Fruit fly (Drosophila melanogaster) whole organism, embryonic: ENCODE measurements around the gene pod1.
A peak's percentile ranks its signal among the peaks of the same experiment; 100 is the strongest.

Experiments used
- Asciz ChIP-seq: fragments of 200-800 bp; sonication (Bioruptor generic); optimal IDR thresholded peaks from 2 replicates; lab custom pipeline; 2017; ENCODE audit warnings: missing biosample characterization, mild to moderate bottlenecking, missing genetic modification characterization, missing genetic modification reagents
- Atf-2 ChIP-seq: fragments of 200-800 bp; sonication (Bioruptor generic); optimal IDR thresholded peaks from 2 replicates; lab custom pipeline; 2016; ENCODE audit warnings: missing biosample characterization, missing genetic modification characterization
- CG11247 ChIP-seq: fragments of 200-800 bp; sonication (Bioruptor generic); IDR thresholded peaks from 2 replicates; pipeline ENCODE4 v1.3.6; 2022; ENCODE audit warnings: missing biosample characterization, missing genetic modification characterization
- CG12659 ChIP-seq: fragments of 200-800 bp; sonication (Bioruptor generic); optimal IDR thresholded peaks from 3 replicates; lab custom pipeline; 2017; ENCODE audit warnings: mild to moderate bottlenecking, missing biosample characterization, missing genetic modification reagents, missing genetic modification characterization
- CG13123 ChIP-seq: fragments of 200-800 bp; sonication (Bioruptor generic); optimal IDR thresholded peaks from 2 replicates; lab custom pipeline; 2016; ENCODE audit warnings: missing biosample characterization, missing genetic modification characterization
- CG14014 ChIP-seq: fragments of 200-800 bp; sonication (Bioruptor generic); IDR thresholded peaks from 2 replicates; pipeline ENCODE4 v1.3.6; 2022; ENCODE audit warnings: missing biosample characterization, missing genetic modification characterization
- CG17359 ChIP-seq: fragments of 200-800 bp; sonication (Bioruptor generic); optimal IDR thresholded peaks from 3 replicates; lab custom pipeline; 2018; ENCODE audit warnings: missing biosample characterization, mild to moderate bottlenecking, missing genetic modification characterization, moderate library complexity
- CG18262 ChIP-seq: fragments of 200-800 bp; optimal IDR thresholded peaks from 3 replicates; lab custom pipeline; 2019; ENCODE audit warnings: missing biosample characterization, mild to moderate bottlenecking, missing genetic modification characterization, moderate library complexity
- CG2199 ChIP-seq: fragments of 200-800 bp; sonication (Bioruptor generic); IDR thresholded peaks from 3 replicates; pipeline ENCODE4 v1.3.6; 2022; ENCODE audit warnings: missing biosample characterization, missing genetic modification characterization
- CG30431 ChIP-seq: fragments of 200-800 bp; sonication (Bioruptor generic); optimal IDR thresholded peaks from 2 replicates; lab custom pipeline; 2017; ENCODE audit warnings: missing biosample characterization, missing genetic modification characterization
- CG3407 ChIP-seq: fragments of 200-800 bp; sonication (Bioruptor generic); optimal IDR thresholded peaks from 2 replicates; lab custom pipeline; 2018; ENCODE audit warnings: missing biosample characterization, mild to moderate bottlenecking, missing genetic modification characterization
- CG3995 ChIP-seq: fragments of 200-800 bp; sonication (Bioruptor generic); optimal IDR thresholded peaks from 3 replicates; lab custom pipeline; 2016; ENCODE audit warnings: missing biosample characterization, missing genetic modification characterization
- CG43689 ChIP-seq: fragments of 200-800 bp; sonication (Bioruptor generic); IDR thresholded peaks from 2 replicates; pipeline ENCODE4 v1.3.6; 2022; ENCODE audit warnings: missing biosample characterization, missing genetic modification characterization
- CG5245 ChIP-seq: fragments of 200-800 bp; sonication (Bioruptor generic); optimal IDR thresholded peaks from 3 replicates; lab custom pipeline; 2016; ENCODE audit warnings: missing biosample characterization, missing genetic modification characterization
- CG6175 ChIP-seq: fragments of 200-800 bp; sonication (Bioruptor generic); IDR thresholded peaks from 3 replicates; pipeline ENCODE4 v1.3.6; 2022; ENCODE audit warnings: missing biosample characterization, missing genetic modification characterization
- CG6272 ChIP-seq: fragments of 200-800 bp; sonication (Bioruptor generic); IDR thresholded peaks from 2 replicates; pipeline ENCODE4 v1.3.6; 2022; ENCODE audit warnings: missing biosample characterization, missing genetic modification characterization
- CG9437 ChIP-seq: fragments of 200-800 bp; sonication (Bioruptor generic); optimal IDR thresholded peaks from 2 replicates; lab custom pipeline; 2018; ENCODE audit warnings: missing biosample characterization, mild to moderate bottlenecking, missing genetic modification characterization
- CG9876 ChIP-seq: fragments of 200-800 bp; sonication (Bioruptor generic); optimal IDR thresholded peaks from 2 replicates; lab custom pipeline; 2016; ENCODE audit warnings: missing biosample characterization, missing genetic modification characterization
- CG9932 ChIP-seq: fragments of 200-800 bp; sonication (Bioruptor generic); IDR thresholded peaks from 2 replicates; pipeline ENCODE4 v1.3.6; 2022; ENCODE audit warnings: missing biosample characterization, missing genetic modification characterization
- Chrac-16 ChIP-seq: fragments of 200-800 bp; sonication (Bioruptor generic); optimal IDR thresholded peaks from 3 replicates; lab custom pipeline; 2016; ENCODE audit warnings: missing biosample characterization, missing genetic modification characterization
- Deaf1 ChIP-seq: fragments of 200-800 bp; optimal IDR thresholded peaks from 3 replicates; lab custom pipeline; 2019; ENCODE audit warnings: missing biosample characterization, mild to moderate bottlenecking, missing genetic modification characterization, moderate library complexity
- Drgx ChIP-seq: fragments of 200-800 bp; sonication (Bioruptor generic); IDR thresholded peaks from 2 replicates; pipeline ENCODE4 v1.3.6; 2022; ENCODE audit warnings: missing biosample characterization, missing genetic modification characterization
- Hmx ChIP-seq: fragments of 200-800 bp; sonication (Bioruptor generic); optimal IDR thresholded peaks from 2 replicates; lab custom pipeline; 2016; ENCODE audit warnings: missing biosample characterization, missing genetic modification characterization
- Hr39 ChIP-seq: fragments of >200 bp; optimal IDR thresholded peaks from 2 replicates; lab custom pipeline; 2017
- Lim3 ChIP-seq: fragments of 200-800 bp; sonication (Bioruptor generic); IDR thresholded peaks from 2 replicates; pipeline ENCODE4 v1.3.6; 2022; ENCODE audit warnings: missing biosample characterization, missing genetic modification characterization
- Max ChIP-seq: fragments of 200-800 bp; sonication (Bioruptor generic); optimal IDR thresholded peaks from 2 replicates; lab custom pipeline; 2016; ENCODE audit warnings: missing biosample characterization, mild to moderate bottlenecking, missing genetic modification characterization
- NFAT ChIP-seq: fragments of 200-800 bp; sonication (Bioruptor generic); IDR thresholded peaks from 2 replicates; pipeline ENCODE4 v1.3.6; 2022; ENCODE audit warnings: missing biosample characterization, missing genetic modification characterization
- Nf-YB ChIP-seq: fragments of 200-800 bp; sonication (Bioruptor generic); optimal IDR thresholded peaks from 3 replicates; lab custom pipeline; 2019; ENCODE audit warnings: missing biosample characterization, mild to moderate bottlenecking, missing genetic modification characterization, moderate library complexity
- Oli ChIP-seq: fragments of 200-800 bp; sonication (Bioruptor generic); optimal IDR thresholded peaks from 2 replicates; lab custom pipeline; 2018; ENCODE audit warnings: missing biosample characterization, mild to moderate bottlenecking, missing genetic modification characterization, moderate library complexity
- Pdp1 ChIP-seq, 2 experiments: fragments of 200-800 bp; sonication (Bioruptor generic); optimal IDR thresholded peaks; 3 replicates each; lab custom pipeline; 2016; ENCODE audit warnings: missing biosample characterization in 2 of 2, missing genetic modification characterization in 2 of 2, mild to moderate bottlenecking in 1 of 2, moderate library complexity in 1 of 2
- Sry-β ChIP-seq: fragments of 200-800 bp; sonication (Bioruptor generic); optimal IDR thresholded peaks from 2 replicates; lab custom pipeline; 2018; ENCODE audit warnings: missing biosample characterization, mild to moderate bottlenecking, missing genetic modification characterization, moderate library complexity
- Stat92E ChIP-seq, 3 experiments: fragments of >200 bp in 2 of 3; fragments of 200-800 bp in 1 of 3; sonication (Bioruptor generic) in 1 of 3; optimal IDR thresholded peaks; 2 replicates each; lab custom pipeline; 2017 to 2019; ENCODE audit warnings: missing biosample characterization in 3 of 3, missing genetic modification characterization in 3 of 3, mild to moderate bottlenecking in 1 of 3, moderate library complexity in 1 of 3
- aop ChIP-seq: fragments of 200-800 bp; sonication (Bioruptor generic); IDR thresholded peaks from 2 replicates; pipeline ENCODE4 v1.3.6; 2022; ENCODE audit warnings: missing biosample characterization, missing genetic modification characterization
- chinmo ChIP-seq: fragments of 200-800 bp; sonication (Bioruptor generic); IDR thresholded peaks from 4 replicates; pipeline ENCODE4 v1.3.6; 2022; ENCODE audit warnings: missing biosample characterization, missing genetic modification characterization; ENCODE audit not compliant: partially characterized antibody
- corto ChIP-seq: fragments of 200-800 bp; sonication (Bioruptor generic); optimal IDR thresholded peaks from 2 replicates; lab custom pipeline; 2016; ENCODE audit warnings: missing biosample characterization, mild to moderate bottlenecking, missing genetic modification characterization, moderate library complexity
- crol ChIP-seq: fragments of 200-800 bp; sonication (Bioruptor generic); IDR thresholded peaks from 2 replicates; pipeline ENCODE4 v1.3.6; 2022; ENCODE audit warnings: missing biosample characterization, missing genetic modification characterization
- dysf ChIP-seq: fragments of 200-800 bp; sonication (Bioruptor generic); IDR thresholded peaks from 3 replicates; pipeline ENCODE4 v1.3.6; 2022; ENCODE audit warnings: missing biosample characterization, missing genetic modification characterization
- eve ChIP-seq, 2 experiments: fragments of >200 bp; optimal IDR thresholded peaks; 2 replicates each; lab custom pipeline; 2017; ENCODE audit warnings: missing biosample characterization in 2 of 2, missing genetic modification characterization in 2 of 2
- fd96Cb ChIP-seq: fragments of 200-800 bp; sonication (Bioruptor generic); optimal IDR thresholded peaks from 2 replicates; lab custom pipeline; 2018; ENCODE audit warnings: missing biosample characterization, mild to moderate bottlenecking, missing genetic modification characterization, moderate library complexity
- gcm2 ChIP-seq: fragments of 200-800 bp; sonication (Bioruptor generic); optimal IDR thresholded peaks from 2 replicates; lab custom pipeline; 2016; ENCODE audit warnings: missing biosample characterization, missing genetic modification characterization
- gsb-n ChIP-seq: fragments of 200-800 bp; sonication (Bioruptor generic); optimal IDR thresholded peaks from 3 replicates; lab custom pipeline; 2018; ENCODE audit warnings: missing biosample characterization, mild to moderate bottlenecking, missing genetic modification characterization
- her ChIP-seq: fragments of 200-800 bp; sonication (Bioruptor generic); optimal IDR thresholded peaks from 2 replicates; lab custom pipeline; 2016; ENCODE audit warnings: missing biosample characterization, missing genetic modification characterization
- jumu ChIP-seq: fragments of 200-800 bp; sonication (Bioruptor generic); optimal IDR thresholded peaks from 3 replicates; lab custom pipeline; 2016; ENCODE audit warnings: missing biosample characterization, missing genetic modification characterization
- klu ChIP-seq: fragments of 200-800 bp; sonication (Bioruptor generic); IDR thresholded peaks from 2 replicates; pipeline ENCODE4 v1.3.6; 2022; ENCODE audit warnings: missing biosample characterization, missing genetic modification characterization
- maf-S ChIP-seq: fragments of 200-800 bp; sonication (Bioruptor generic); optimal IDR thresholded peaks from 2 replicates; lab custom pipeline; 2016; ENCODE audit warnings: missing biosample characterization, missing genetic modification characterization
- pan ChIP-seq, 4 experiments: fragments of >200 bp in 3 of 4; fragments of 200-800 bp in 1 of 4; sonication (Bioruptor generic) in 1 of 4; optimal IDR thresholded peaks in 3 of 4; IDR thresholded peaks in 1 of 4; 2 replicates each; pipeline versions ENCODE4 v1.3.6 to Lab custom; 2017 to 2022; ENCODE audit warnings: missing biosample characterization in 2 of 4, missing genetic modification characterization in 2 of 4, mixed read lengths in 1 of 4
- sens-2 ChIP-seq: fragments of 200-800 bp; sonication (Bioruptor generic); IDR thresholded peaks from 2 replicates; pipeline ENCODE4 v1.3.6; 2022; ENCODE audit warnings: missing biosample characterization, missing genetic modification characterization
- sqz ChIP-seq: fragments of 200-800 bp; sonication (Bioruptor generic); optimal IDR thresholded peaks from 3 replicates; lab custom pipeline; 2018; ENCODE audit warnings: missing biosample characterization, mild to moderate bottlenecking, missing genetic modification characterization
- tap ChIP-seq: fragments of 200-800 bp; optimal IDR thresholded peaks from 3 replicates; lab custom pipeline; 2019; ENCODE audit warnings: missing biosample characterization, mild to moderate bottlenecking, missing genetic modification characterization, moderate library complexity
- tx ChIP-seq: fragments of 200-800 bp; sonication (Bioruptor generic); optimal IDR thresholded peaks from 2 replicates; lab custom pipeline; 2016; ENCODE audit warnings: missing biosample characterization, missing genetic modification characterization
- wdn ChIP-seq: fragments of 200-800 bp; sonication (Bioruptor generic); IDR thresholded peaks from 2 replicates; pipeline ENCODE4 v1.3.6; 2022; ENCODE audit warnings: missing biosample characterization, missing genetic modification characterization

Gene pod1

dm6 chrX:6793390-6793789, 10.1 kb upstream of the pod1 start (continued):
- TF ChIP-seq CG18262 (tag; lab: Kevin White, UChicago) (peak; percentile 21), Hmx (GFP tag; lab: Kevin White, UChicago) (no peak), CG9437 (GFP tag; lab: Kevin White, UChicago) (peak; percentile 30), aop (GFP tag; lab: Robert Waterston, UW) (peak; percentile 49; the same call in 1 of the 2 replicates), CG6272 (peak; percentile 49; the same call in 1 of the 2 replicates), jumu (peak; percentile 52), Atf-2 (GFP tag; lab: Kevin White, UChicago) (peak; percentile 40), CG3407 (GFP tag; lab: Kevin White, UChicago) (no peak), CG30431 (GFP tag; lab: Kevin White, UChicago) (peak; percentile 46), klu (GFP tag; lab: Robert Waterston, UW) (peak; percentile 62), Hr39 (lab: Kevin White, UChicago) (no peak), CG6175 (GFP tag; lab: Robert Waterston, UW) (peak; percentile 65; the same call in 2 of the 3 replicates), tx (GFP tag; lab: Kevin White, UChicago) (peak; percentile 42), sqz (peak; percentile 20), CG11247 (GFP tag; lab: Robert Waterston, UW) (peak; percentile 56), CG5245 (GFP tag; lab: Kevin White, UChicago) (peak; percentile 42), tap (peak; percentile 60), sens-2 (GFP tag; lab: Robert Waterston, UW) (peak; percentile 58; the same call in 1 of the 2 replicates), her (GFP tag; lab: Kevin White, UChicago) (peak; percentile 83), wdn (peak; percentile 78), CG9932 (peak; percentile 87), Pdp1 (GFP tag; optimal IDR thresholded peaks at IDR 0.05; lab: Kevin White, UChicago) (peak; percentile 37 to 50), maf-S (peak; percentile 44), CG17359 (tag; lab: Kevin White, UChicago) (peak; percentile 81), Nf-YB (GFP tag; lab: Kevin White, UChicago) (peak; percentile 18), Max (GFP tag; lab: Kevin White, UChicago) (peak; percentile 39), chinmo (GFP tag; lab: Robert Waterston, UW) (no peak), CG13123 (GFP tag; lab: Kevin White, UChicago) (no peak), fd96Cb (tag; lab: Kevin White, UChicago) (peak; percentile 69), CG12659 (peak; percentile 64), Sry-β (no peak), Chrac-16 (GFP tag; lab: Kevin White, UChicago) (peak; percentile 56), Deaf1 (tag; lab: Kevin White, UChicago) (peak; percentile 1), Oli (peak; percentile 65), Asciz (GFP tag; lab: Kevin White, UChicago) (peak; percentile 54), pan (optimal IDR thresholded peaks at IDR 0.05; lab: Kevin White, UChicago) (no peak), pan (GFP tag; optimal IDR thresholded peaks at IDR 0.05 in 1 of 2, IDR thresholded peaks at IDR 0.05 in 1 of 2) (peak in 1 of 2 experiments; percentile 84), CG43689 (GFP tag; lab: Robert Waterston, UW) (peak; percentile 32; the same call in 1 of the 2 replicates), crol (no peak), CG3995 (GFP tag; lab: Kevin White, UChicago) (peak; percentile 51), NFAT (peak; percentile 88), dysf (GFP tag; lab: Robert Waterston, UW) (peak; percentile 85), Lim3 (peak; percentile 47; the same call in 1 of the 2 replicates), CG14014 (GFP tag; lab: Robert Waterston, UW) (peak; percentile 82), CG9876 (GFP tag; lab: Kevin White, UChicago) (peak; percentile 47), CG2199 (GFP tag; lab: Robert Waterston, UW) (no peak), gcm2 (GFP tag; lab: Kevin White, UChicago) (no peak), Drgx (GFP tag; lab: Robert Waterston, UW) (peak; percentile 90), corto (GFP tag; lab: Kevin White, UChicago) (no peak), Stat92E (GFP tag; optimal IDR thresholded peaks at IDR 0.05; lab: Kevin White, UChicago) (no peak), gsb-n (tag; lab: Kevin White, UChicago) (no peak), eve (GFP tag; optimal IDR thresholded peaks at IDR 0.05; lab: Kevin White, UChicago) (no peak)
